Worm (Caenorhabditis elegans): ENCODE measurements around the gene ufd-1.

Gene ufd-1

ce11 chrIV:12335248-12335647 is 4.6 kb upstream of the ufd-1 start (continued):
- TF ChIP-seq mdl-1 (tag; optimal IDR thresholded peaks at IDR 0.05) (peak in 1 of 2 experiments; percentile 26), nhr-10 (tag; optimal IDR thresholded peaks at IDR 0.05) (no peak)

- TF ChIP-seq lsy-2 (tag; optimal IDR thresholded peaks at IDR 0.05) (peak in 1 of 2 experiments; percentile 15), daf-16 (GFP tag; optimal IDR thresholded peaks at IDR 0.05) (no peak), daf-16 (tag; optimal IDR thresholded peaks at IDR 0.05) (peak; percentile 29), dpl-1 (GFP tag; optimal IDR thresholded peaks at IDR 0.05) (peak; percentile 79), mes-2 (tag; optimal IDR thresholded peaks at IDR 0.05; ENCODE audit: poor library complexity, severe bottlenecking) (peak; percentile 14), ces-1 (GFP tag; optimal IDR thresholded peaks at IDR 0.05) (no peak)
Observed at ce11 chrIV:12334708-12335107, 4.0 kb upstream of the ufd-1 start.

ce11 chrIV:12334142-12334541 is 3.5 kb upstream of the ufd-1 start:
- no peak for TF ChIP-seq Y75B8A.6 (GFP tag; IDR thresholded peaks at IDR 0.05)
- TF ChIP-seq nhr-77 (tag; optimal IDR thresholded peaks at IDR 0.05), result no peak
- peak in 1 of 2 experiments; percentile 61; a peak in 1 of 4 replicates for TF ChIP-seq madf-5 (GFP tag; IDR thresholded peaks at IDR 0.05)
- TF ChIP-seq F10B5.3 (tag; optimal IDR thresholded peaks at IDR 0.05), result no peak
- no peak for TF ChIP-seq hlh-30 (tag; optimal IDR thresholded peaks at IDR 0.05; ENCODE audit: insufficient read depth)
- no peak for TF ChIP-seq daf-8 (GFP tag; IDR thresholded peaks at IDR 0.05)
- peak; percentile 18 for TF ChIP-seq nhr-28 (tag; optimal IDR thresholded peaks at IDR 0.05)
- no peak for TF ChIP-seq mep-1 (tag; optimal IDR thresholded peaks at IDR 0.05)
- no peak for TF ChIP-seq ZK546.5 (tag; optimal IDR thresholded peaks at IDR 0.05)
- TF ChIP-seq ceh-44 (GFP tag; IDR thresholded peaks at IDR 0.05), result no peak
- TF ChIP-seq zfp-3 (GFP tag; conservative IDR thresholded peaks at IDR 0.05), result no peak
- TF ChIP-seq lin-29 (GFP tag; IDR thresholded peaks at IDR 0.05), result no peak
- no peak for TF ChIP-seq daf-12 (tag; optimal IDR thresholded peaks at IDR 0.05)
- TF ChIP-seq mxl-3 (GFP tag; optimal IDR thresholded peaks at IDR 0.05), result no peak
- TF ChIP-seq dpl-1 (GFP tag; optimal IDR thresholded peaks at IDR 0.05), result no peak
- TF ChIP-seq dve-1 (tag; optimal IDR thresholded peaks at IDR 0.05; ENCODE audit: insufficient read depth), result peak; percentile 17
- TF ChIP-seq D1046.2 (GFP tag; IDR thresholded peaks at IDR 0.05), result no peak
- peak; percentile 42; the same call in 1 of the 2 replicates for TF ChIP-seq dmd-6 (GFP tag; IDR thresholded peaks at IDR 0.05)
- TF ChIP-seq nhr-48 (tag; optimal IDR thresholded peaks at IDR 0.05), result no peak

- TF ChIP-seq egl-43 (GFP tag; IDR thresholded peaks at IDR 0.05), result 0 out of 2 replicates have a peak, but pooled peaks have one; percentile 9
Observed at ce11 chrIV:12326932-12327331, 3.8 kb downstream of the ufd-1 start, which contains the start of gene F19B6.3. Gene F19B6.3 (plus strand): TSS chrIV:12327232.

ce11 chrIV:12311597-12311996 is 19.1 kb downstream of the ufd-1 start, which contains the start of gene oac-58:
Gene oac-58 (minus strand): TSS chrIV:12311697.
- TF ChIP-seq zfp-2 (tag; optimal IDR thresholded peaks at IDR 0.05) (no peak), ZK546.5 (tag; optimal IDR thresholded peaks at IDR 0.05) (no peak), mep-1 (tag; optimal IDR thresholded peaks at IDR 0.05) (no peak), lin-39 (tag; optimal IDR thresholded peaks at IDR 0.05) (no peak), nhr-76 (tag; optimal IDR thresholded peaks at IDR 0.05) (no peak), F44E2.7 (GFP tag; IDR thresholded peaks at IDR 0.05) (no peak), saeg-2 (GFP tag; IDR thresholded peaks at IDR 0.05) (no peak), egl-43 (GFP tag; IDR thresholded peaks at IDR 0.05) (no peak)

ce11 chrIV:12307720-12308119 is 23.0 kb downstream of the ufd-1 start, which contains the start of gene oac-57:
Gene oac-57 (minus strand): TSS chrIV:12307820.
- TF ChIP-seq Y105C5A.15 (GFP tag; IDR thresholded peaks at IDR 0.05), result no peak
- TF ChIP-seq daf-16 (GFP tag; optimal IDR thresholded peaks at IDR 0.05), result no peak
- TF ChIP-seq daf-16 (tag; optimal IDR thresholded peaks at IDR 0.05), result no peak
